Fruit fly (Drosophila melanogaster) whole organism, embryonic: Measurements from ENCODE around the gene CG11353.

Source experiments
- Abd-B ChIP-seq: fragments of 200-800 bp; sonication (Bioruptor generic); optimal IDR thresholded peaks from 2 replicates; lab custom pipeline; 2018; ENCODE audit warnings: missing biosample characterization, mild to moderate bottlenecking, missing genetic modification characterization, moderate library complexity
- Awh ChIP-seq: fragments of 200-800 bp; sonication (Bioruptor generic); IDR thresholded peaks from 2 replicates; pipeline ENCODE4, ENCODE4 v1.3.6; 2022; ENCODE audit warnings: missing biosample characterization, missing genetic modification characterization
- B-H1 ChIP-seq: fragments of 200-800 bp; sonication (Bioruptor generic); IDR thresholded peaks from 3 replicates; pipeline ENCODE4 v1.3.6; 2022; ENCODE audit warnings: missing biosample characterization, missing genetic modification characterization
- C15 ChIP-seq: fragments of 200-800 bp; sonication (Bioruptor generic); IDR thresholded peaks from 3 replicates; pipeline ENCODE4 v1.3.6; 2022; ENCODE audit warnings: missing biosample characterization, missing genetic modification characterization
- CG11247 ChIP-seq: fragments of 200-800 bp; sonication (Bioruptor generic); IDR thresholded peaks from 2 replicates; pipeline ENCODE4 v1.3.6; 2022; ENCODE audit warnings: missing biosample characterization, missing genetic modification characterization
- CG11695 ChIP-seq: fragments of 200-800 bp; sonication (Bioruptor generic); IDR thresholded peaks from 3 replicates; pipeline ENCODE4 v1.3.6; 2022; ENCODE audit warnings: missing biosample characterization, missing genetic modification characterization
- CG1233 ChIP-seq: fragments of 200-800 bp; sonication (Bioruptor generic); optimal IDR thresholded peaks from 4 replicates; lab custom pipeline; 2018; ENCODE audit warnings: missing biosample characterization, mild to moderate bottlenecking, missing genetic modification characterization
- CG17186 ChIP-seq: fragments of 200-800 bp; sonication (Bioruptor generic); optimal IDR thresholded peaks from 3 replicates; lab custom pipeline; 2017; ENCODE audit warnings: missing biosample characterization, missing genetic modification reagents, missing genetic modification characterization
- CG17802 ChIP-seq: fragments of 200-800 bp; sonication (Bioruptor generic); optimal IDR thresholded peaks from 2 replicates; lab custom pipeline; 2018; ENCODE audit warnings: missing biosample characterization, mild to moderate bottlenecking, missing genetic modification characterization, moderate library complexity
- CG17829 ChIP-seq: fragments of 200-800 bp; optimal IDR thresholded peaks from 2 replicates; lab custom pipeline; 2019; ENCODE audit warnings: missing biosample characterization, mild to moderate bottlenecking, missing genetic modification characterization, moderate library complexity
- CG18599 ChIP-seq: fragments of 200-800 bp; sonication (Bioruptor generic); optimal IDR thresholded peaks from 3 replicates; lab custom pipeline; 2017; ENCODE audit warnings: missing biosample characterization, missing genetic modification characterization, mild to moderate bottlenecking, moderate library complexity, missing genetic modification reagents
- CG2120 ChIP-seq: fragments of 200-800 bp; sonication (Bioruptor generic); optimal IDR thresholded peaks from 3 replicates; lab custom pipeline; 2016; ENCODE audit warnings: missing biosample characterization, missing genetic modification characterization
- CG2202 ChIP-seq: fragments of 200-800 bp; sonication (Bioruptor generic); optimal IDR thresholded peaks from 2 replicates; lab custom pipeline; 2018; ENCODE audit warnings: missing biosample characterization, mild to moderate bottlenecking, missing genetic modification characterization
- CG30431 ChIP-seq: fragments of 200-800 bp; sonication (Bioruptor generic); optimal IDR thresholded peaks from 2 replicates; lab custom pipeline; 2017; ENCODE audit warnings: missing biosample characterization, missing genetic modification characterization
- CG31441 ChIP-seq: fragments of 200-800 bp; sonication (Bioruptor generic); IDR thresholded peaks from 2 replicates; pipeline ENCODE4 v1.3.6; 2022; ENCODE audit warnings: missing biosample characterization, missing genetic modification characterization
- CG34376 ChIP-seq: fragments of 200-800 bp; sonication (Bioruptor generic); optimal IDR thresholded peaks from 2 replicates; lab custom pipeline; 2018; ENCODE audit warnings: missing biosample characterization, mild to moderate bottlenecking, missing genetic modification characterization
- CG42726 ChIP-seq: fragments of 200-800 bp; sonication (Bioruptor generic); IDR thresholded peaks from 2 replicates; pipeline ENCODE4 v1.3.6; 2022; ENCODE audit warnings: missing biosample characterization, missing genetic modification characterization; ENCODE audit not compliant: partially characterized antibody
- CG6254 ChIP-seq: fragments of 200-800 bp; sonication (Bioruptor generic); optimal IDR thresholded peaks from 3 replicates; lab custom pipeline; 2017; ENCODE audit warnings: mild to moderate bottlenecking, missing biosample characterization, missing genetic modification reagents, missing genetic modification characterization
- CG7839 ChIP-seq: fragments of 200-800 bp; sonication (Bioruptor generic); optimal IDR thresholded peaks from 3 replicates; lab custom pipeline; 2018; ENCODE audit warnings: missing biosample characterization, mild to moderate bottlenecking, missing genetic modification characterization, moderate library complexity
- CG7987 ChIP-seq: fragments of 200-800 bp; sonication (Bioruptor generic); optimal IDR thresholded peaks from 2 replicates; lab custom pipeline; 2018; ENCODE audit warnings: missing biosample characterization, mild to moderate bottlenecking, missing genetic modification characterization, moderate library complexity
- CG9215 ChIP-seq: fragments of 200-800 bp; sonication (Bioruptor generic); IDR thresholded peaks from 2 replicates; pipeline ENCODE4 v1.3.6; 2022; ENCODE audit warnings: missing biosample characterization, missing genetic modification characterization
- CG9609 ChIP-seq: fragments of 200-800 bp; sonication (Bioruptor generic); optimal IDR thresholded peaks from 3 replicates; lab custom pipeline; 2016; ENCODE audit warnings: missing biosample characterization, missing genetic modification characterization
- CG9932 ChIP-seq: fragments of 200-800 bp; sonication (Bioruptor generic); IDR thresholded peaks from 2 replicates; pipeline ENCODE4 v1.3.6; 2022; ENCODE audit warnings: missing biosample characterization, missing genetic modification characterization
- E2f2 ChIP-seq: fragments of 200-800 bp; sonication (Bioruptor generic); IDR thresholded peaks from 2 replicates; pipeline ENCODE4 v1.3.6; 2022; ENCODE audit warnings: missing biosample characterization, missing genetic modification characterization
- GATAe ChIP-seq: fragments of 200-800 bp; sonication (Bioruptor generic); conservative IDR thresholded peaks from 2 replicates; pipeline ENCODE4 v1.3.6; 2022; ENCODE audit warnings: missing biosample characterization, missing genetic modification characterization
- Gsc ChIP-seq: fragments of 200-800 bp; sonication (Bioruptor generic); IDR thresholded peaks from 2 replicates; pipeline ENCODE4 v1.3.6; 2022; ENCODE audit warnings: missing biosample characterization, missing genetic modification characterization
- H15 ChIP-seq: fragments of 200-800 bp; sonication (Bioruptor generic); IDR thresholded peaks from 3 replicates; pipeline ENCODE4 v1.3.6; 2022; ENCODE audit warnings: missing biosample characterization, missing genetic modification characterization
- MBD-R2 ChIP-seq: fragments of 200-800 bp; sonication (Bioruptor generic); IDR thresholded peaks from 2 replicates; pipeline ENCODE4 v1.3.6; 2022; ENCODE audit warnings: missing biosample characterization, missing genetic modification characterization
- Myb ChIP-seq: fragments of 200-800 bp; sonication (Bioruptor generic); optimal IDR thresholded peaks from 2 replicates; lab custom pipeline; 2016; ENCODE audit warnings: missing biosample characterization, missing genetic modification characterization
- Nf-YA ChIP-seq: fragments of 200-800 bp; sonication (Bioruptor generic); IDR thresholded peaks from 2 replicates; pipeline ENCODE4 v1.3.6; 2022; ENCODE audit warnings: missing biosample characterization, missing genetic modification characterization
- Ssrp ChIP-seq: fragments of 200-800 bp; sonication (Bioruptor generic); optimal IDR thresholded peaks from 2 replicates; lab custom pipeline; 2018; ENCODE audit warnings: missing biosample characterization, mild to moderate bottlenecking, missing genetic modification characterization, moderate library complexity
- Trl ChIP-seq, 3 experiments: fragments of >200 bp in 2 of 3; fragments of 200-800 bp in 1 of 3; sonication (Bioruptor generic) in 1 of 3; optimal IDR thresholded peaks; 2 replicates in 1 of 3; 3 replicates in 2 of 3; lab custom pipeline; 2016 to 2017; ENCODE audit warnings: missing biosample characterization in 1 of 3, missing genetic modification characterization in 1 of 3
- ac ChIP-seq: fragments of 200-800 bp; sonication (Bioruptor generic); optimal IDR thresholded peaks from 3 replicates; lab custom pipeline; 2017; ENCODE audit warnings: missing biosample characterization, mild to moderate bottlenecking, missing genetic modification characterization
- amos ChIP-seq: fragments of 200-800 bp; sonication (Bioruptor generic); IDR thresholded peaks from 2 replicates; pipeline ENCODE4 v1.3.6; 2022; ENCODE audit warnings: missing biosample characterization, missing genetic modification characterization; ENCODE audit not compliant: partially characterized antibody
- bcd ChIP-seq: fragments of 200-800 bp; sonication (Bioruptor generic); optimal IDR thresholded peaks from 2 replicates; lab custom pipeline; 2017; ENCODE audit warnings: missing biosample characterization, mild to moderate bottlenecking, missing genetic modification characterization
- cad ChIP-seq: fragments of >200 bp; optimal IDR thresholded peaks from 2 replicates; lab custom pipeline; 2017; ENCODE audit warnings: missing biosample characterization, missing genetic modification characterization
- cwo ChIP-seq: fragments of 200-800 bp; sonication (Bioruptor generic); optimal IDR thresholded peaks from 3 replicates; lab custom pipeline; 2017; ENCODE audit warnings: missing biosample characterization, missing genetic modification characterization, mild to moderate bottlenecking, moderate library complexity, missing genetic modification reagents
- ewg ChIP-seq: fragments of 200-800 bp; sonication (Bioruptor generic); optimal IDR thresholded peaks from 3 replicates; lab custom pipeline; 2017; ENCODE audit warnings: mild to moderate bottlenecking, missing biosample characterization, missing genetic modification reagents, missing genetic modification characterization
- insv ChIP-seq, 2 experiments: fragments of 200-800 bp; sonication (Bioruptor generic); optimal IDR thresholded peaks; 3 replicates each; lab custom pipeline; 2016 to 2018; ENCODE audit warnings: missing biosample characterization in 2 of 2, missing genetic modification characterization in 2 of 2
- inv ChIP-seq: fragments of 200-800 bp; sonication (Bioruptor generic); IDR thresholded peaks from 2 replicates; pipeline ENCODE4 v1.3.6; 2022; ENCODE audit warnings: missing biosample characterization, missing genetic modification characterization; ENCODE audit not compliant: partially characterized antibody
- mam ChIP-seq: fragments of 200-800 bp; sonication (Bioruptor generic); optimal IDR thresholded peaks from 3 replicates; lab custom pipeline; 2016; ENCODE audit warnings: missing biosample characterization, missing genetic modification characterization
- odd ChIP-seq: fragments of 200-800 bp; sonication (Bioruptor generic); optimal IDR thresholded peaks from 2 replicates; lab custom pipeline; 2017; ENCODE audit warnings: missing biosample characterization, mild to moderate bottlenecking, missing genetic modification characterization
- prd ChIP-seq, 3 experiments: fragments of >200 bp in 2 of 3; fragments of 200-800 bp in 1 of 3; sonication (Bioruptor generic) in 1 of 3; optimal IDR thresholded peaks in 2 of 3; IDR thresholded peaks in 1 of 3; 2 replicates in 2 of 3; 3 replicates in 1 of 3; pipeline versions ENCODE4 v1.3.6 to Lab custom; 2017 to 2022; ENCODE audit warnings: missing biosample characterization in 1 of 3, missing genetic modification characterization in 1 of 3
- repo ChIP-seq: fragments of 200-800 bp; sonication (Bioruptor generic); optimal IDR thresholded peaks from 2 replicates; lab custom pipeline; 2016; ENCODE audit warnings: missing biosample characterization, missing genetic modification characterization
- slbo ChIP-seq: fragments of 200-800 bp; sonication (Bioruptor generic); IDR thresholded peaks from 2 replicates; pipeline ENCODE4 v1.3.6; 2022; ENCODE audit warnings: missing biosample characterization, missing genetic modification characterization
- so ChIP-seq: fragments of 200-800 bp; sonication (Bioruptor generic); IDR thresholded peaks from 3 replicates; pipeline ENCODE4 v1.3.6; 2022; ENCODE audit warnings: missing biosample characterization, missing genetic modification characterization
- ssp ChIP-seq: fragments of 200-800 bp; sonication (Bioruptor generic); IDR thresholded peaks from 2 replicates; pipeline ENCODE4 v1.3.6; 2022; ENCODE audit warnings: missing biosample characterization, missing genetic modification characterization
- vnd ChIP-seq: fragments of 200-800 bp; sonication (Bioruptor generic); IDR thresholded peaks from 3 replicates; pipeline ENCODE4 v1.3.6; 2022; ENCODE audit warnings: missing biosample characterization, missing genetic modification characterization; ENCODE audit not compliant: partially characterized antibody

The CG11353 gene

DNA sequence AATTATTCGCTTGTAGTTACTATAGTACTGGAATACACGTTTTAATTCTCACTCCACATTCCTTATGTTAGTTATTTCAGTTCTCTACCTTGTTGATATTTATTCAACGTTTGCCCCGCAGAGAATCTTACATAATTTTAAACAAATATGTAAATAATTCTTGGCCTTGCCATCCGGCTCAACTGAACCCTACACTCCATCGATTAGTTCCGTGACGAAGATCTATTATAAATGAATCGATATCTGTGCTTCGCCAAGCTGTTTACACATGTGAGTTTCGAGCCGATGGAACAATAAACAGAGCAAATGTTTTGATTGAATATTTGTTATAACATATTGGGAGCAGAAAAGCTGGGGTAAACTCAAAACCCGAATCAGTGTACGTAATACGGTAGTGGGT lies 11.2 kb upstream of the CG11353 start (continued):
- TF ChIP-seq CG17829 (tag; lab: Kevin White, UChicago) (no peak), CG2202 (no peak), CG6254 (GFP tag; lab: Kevin White, UChicago) (no peak), repo (GFP tag; lab: Kevin White, UChicago) (no peak), CG17802 (tag; lab: Kevin White, UChicago) (no peak), Ssrp (tag; lab: Kevin White, UChicago) (no peak)

DNA sequence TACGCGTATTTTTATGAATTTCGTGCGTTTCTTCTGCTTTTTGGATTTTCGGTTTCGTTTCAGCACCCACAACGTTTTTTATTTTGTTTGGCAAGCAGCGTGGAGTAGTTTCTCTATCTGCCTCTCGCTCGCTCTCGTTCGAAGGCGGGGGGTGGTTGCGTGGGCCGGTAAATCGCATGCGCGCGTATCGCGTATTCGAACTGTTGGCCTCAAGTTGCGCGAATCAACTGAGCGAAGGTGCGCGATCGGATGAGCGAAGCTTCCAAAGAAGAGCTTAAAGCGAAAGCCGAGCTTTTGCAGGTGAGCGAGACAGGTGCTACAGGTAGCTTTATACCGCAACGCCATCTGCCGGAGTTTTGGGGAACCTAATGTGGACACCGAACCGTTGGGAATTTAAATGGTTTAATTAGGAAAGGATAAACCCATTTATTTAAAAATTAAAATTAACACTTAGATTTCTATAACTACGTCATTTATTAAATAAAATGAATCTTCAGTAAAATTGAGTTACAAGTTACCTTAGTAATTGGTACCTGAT lies 960 bp upstream of the CG11353 start, which contains the start of gene Tie:
Gene Tie, minus strand, starts transcription at position 205 of the 538 bp plus-strand sequence.
- TF ChIP-seq CG2120 (GFP tag; lab: Kevin White, UChicago) (no peak), cad (GFP tag; lab: Kevin White, UChicago) (no peak), CG11695 (GFP tag; lab: Robert Waterston, UW) (no peak), mam (GFP tag; lab: Kevin White, UChicago) (no peak), GATAe (GFP tag; lab: Robert Waterston, UW) (no peak), Abd-B (no peak), ac (GFP tag; lab: Kevin White, UChicago) (no peak), Awh (GFP tag; lab: Robert Waterston, UW) (no peak), Gsc (GFP tag; lab: Robert Waterston, UW) (no peak), CG1233 (GFP tag; lab: Kevin White, UChicago) (no peak), MBD-R2 (GFP tag; lab: Robert Waterston, UW) (no peak), cwo (no peak), C15 (GFP tag; lab: Robert Waterston, UW) (no peak), repo (GFP tag; lab: Kevin White, UChicago) (no peak), E2f2 (GFP tag; lab: Robert Waterston, UW) (no peak), Trl (optimal IDR thresholded peaks at IDR 0.05; lab: Kevin White, UChicago) (no peak), Trl (GFP tag; optimal IDR thresholded peaks at IDR 0.05; lab: Kevin White, UChicago) (no peak), CG11247 (GFP tag; lab: Robert Waterston, UW) (no peak), slbo (GFP tag; lab: Robert Waterston, UW) (no peak), Myb (GFP tag; lab: Kevin White, UChicago) (peak; percentile 72), prd (optimal IDR thresholded peaks at IDR 0.05; lab: Kevin White, UChicago) (no peak), prd (GFP tag; IDR thresholded peaks at IDR 0.05; lab: Robert Waterston, UW) (no peak), CG9609 (no peak), CG30431 (GFP tag; lab: Kevin White, UChicago) (no peak), B-H1 (GFP tag; lab: Robert Waterston, UW) (no peak), H15 (GFP tag; lab: Robert Waterston, UW) (no peak), CG18599 (GFP tag; lab: Kevin White, UChicago) (no peak), CG9215 (no peak), CG7839 (tag; lab: Kevin White, UChicago) (no peak), inv (GFP tag; lab: Robert Waterston, UW) (no peak), CG42726 (GFP tag; lab: Robert Waterston, UW) (0 out of 2 replicates have a peak, but pooled peaks have one; percentile 41), CG34376 (GFP tag; lab: Kevin White, UChicago) (no peak), bcd (GFP tag; lab: Kevin White, UChicago) (no peak), odd (GFP tag; lab: Kevin White, UChicago) (no peak), ewg (GFP tag; lab: Kevin White, UChicago) (peak; percentile 68), insv (GFP tag; optimal IDR thresholded peaks at IDR 0.05; lab: Kevin White, UChicago) (no peak), Nf-YA (no peak), ssp (GFP tag; lab: Robert Waterston, UW) (no peak), CG9932 (GFP tag; lab: Robert Waterston, UW) (no peak), CG31441 (GFP tag; lab: Robert Waterston, UW) (no peak), vnd (GFP tag; lab: Robert Waterston, UW) (no peak), amos (GFP tag; lab: Robert Waterston, UW) (peak; percentile 39; the same call in 1 of the 2 replicates), CG7987 (no peak), CG17186 (GFP tag; lab: Kevin White, UChicago) (no peak), so (no peak)
